Fruit fly (Drosophila melanogaster) Kc167 (cell line): ENCODE measurements around the gene mtsh.

Experiments
- Myc ChIP-seq: fragments of >200 bp; optimal IDR thresholded peaks from 2 replicates; lab custom pipeline; 2017; ENCODE audit warnings: missing external identifiers
- Sin3A ChIP-seq: fragments of >200 bp; optimal IDR thresholded peaks from 2 replicates; lab custom pipeline; 2018; ENCODE audit warnings: missing external identifiers
- insv ChIP-seq: fragments of >200 bp; optimal IDR thresholded peaks from 3 replicates; lab custom pipeline; 2018; ENCODE audit warnings: missing external identifiers
- psq ChIP-seq: fragments of >200 bp; optimal IDR thresholded peaks from 2 replicates; lab custom pipeline; 2017; ENCODE audit warnings: missing external identifiers

dm6 chr2L:8270916-8271315 is 48.8 kb downstream of the mtsh start:
- no peak for TF ChIP-seq insv (lab: Kevin White, UChicago)
- TF ChIP-seq Sin3A (lab: Kevin White, UChicago) = no peak
- no peak for TF ChIP-seq psq (lab: Kevin White, UChicago)
- no peak for TF ChIP-seq Myc (lab: Kevin White, UChicago)
